Fruit fly (Drosophila melanogaster) whole organism, embryonic: ENCODE results near the gene Rbp4.

Experiments used
- BtbVII ChIP-seq: fragments of 200-800 bp; sonication (Bioruptor generic); optimal IDR thresholded peaks from 3 replicates; lab custom pipeline; 2017; ENCODE audit warnings: missing biosample characterization, mild to moderate bottlenecking, missing genetic modification characterization
- CG10462 ChIP-seq: fragments of 200-800 bp; sonication (Bioruptor generic); optimal IDR thresholded peaks from 2 replicates; lab custom pipeline; 2016; ENCODE audit warnings: missing biosample characterization, missing genetic modification characterization
- CG11456 ChIP-seq: fragments of 200-800 bp; sonication (Bioruptor generic); IDR thresholded peaks from 3 replicates; pipeline ENCODE4 v1.3.6; 2022; ENCODE audit warnings: missing biosample characterization, missing genetic modification characterization
- CG12219 ChIP-seq: fragments of 200-800 bp; sonication (Bioruptor generic); optimal IDR thresholded peaks from 3 replicates; lab custom pipeline; 2018; ENCODE audit warnings: missing biosample characterization, mild to moderate bottlenecking, missing genetic modification characterization
- CG12299 ChIP-seq: fragments of 200-800 bp; sonication (Bioruptor generic); optimal IDR thresholded peaks from 2 replicates; lab custom pipeline; 2018; ENCODE audit warnings: missing biosample characterization, mild to moderate bottlenecking, missing genetic modification characterization
- CG12942 ChIP-seq: fragments of 200-800 bp; sonication (Bioruptor generic); optimal IDR thresholded peaks from 3 replicates; lab custom pipeline; 2016; ENCODE audit warnings: missing biosample characterization, missing genetic modification characterization
- CG14014 ChIP-seq: fragments of 200-800 bp; sonication (Bioruptor generic); IDR thresholded peaks from 2 replicates; pipeline ENCODE4 v1.3.6; 2022; ENCODE audit warnings: missing biosample characterization, missing genetic modification characterization
- CG17328 ChIP-seq: fragments of 200-800 bp; sonication (Bioruptor generic); IDR thresholded peaks from 2 replicates; pipeline ENCODE4 v1.3.6; 2022; ENCODE audit warnings: missing biosample characterization, missing genetic modification characterization
- CG18262 ChIP-seq: fragments of 200-800 bp; optimal IDR thresholded peaks from 3 replicates; lab custom pipeline; 2019; ENCODE audit warnings: missing biosample characterization, mild to moderate bottlenecking, missing genetic modification characterization, moderate library complexity
- CG2116 ChIP-seq: fragments of 200-800 bp; sonication (Bioruptor generic); optimal IDR thresholded peaks from 3 replicates; lab custom pipeline; 2018; ENCODE audit warnings: missing biosample characterization, mild to moderate bottlenecking, missing genetic modification characterization
- CG2129 ChIP-seq: fragments of 200-800 bp; sonication (Bioruptor generic); IDR thresholded peaks from 2 replicates; pipeline ENCODE4 v1.3.6; 2022; ENCODE audit warnings: missing biosample characterization, missing genetic modification characterization; ENCODE audit not compliant: partially characterized antibody
- CG31365 ChIP-seq: fragments of 200-800 bp; sonication (Bioruptor generic); optimal IDR thresholded peaks from 2 replicates; lab custom pipeline; 2018; ENCODE audit warnings: missing biosample characterization, mild to moderate bottlenecking, missing genetic modification characterization
- CG4282 ChIP-seq: fragments of 200-800 bp; sonication (Bioruptor generic); optimal IDR thresholded peaks from 2 replicates; lab custom pipeline; 2016; ENCODE audit warnings: missing biosample characterization, missing genetic modification characterization
- CG4404 ChIP-seq: fragments of 200-800 bp; sonication (Bioruptor generic); IDR thresholded peaks from 2 replicates; pipeline ENCODE4 v1.3.6; 2022; ENCODE audit warnings: missing biosample characterization, missing genetic modification characterization
- CG4854 ChIP-seq: fragments of 200-800 bp; sonication (Bioruptor generic); optimal IDR thresholded peaks from 2 replicates; lab custom pipeline; 2016; ENCODE audit warnings: missing biosample characterization, missing genetic modification characterization, inconsistent platforms
- CG7271 ChIP-seq: fragments of 200-800 bp; sonication (Bioruptor generic); optimal IDR thresholded peaks from 2 replicates; lab custom pipeline; 2018; ENCODE audit warnings: missing biosample characterization, mild to moderate bottlenecking, missing genetic modification characterization, moderate library complexity
- CG7745 ChIP-seq: fragments of 200-800 bp; sonication (Bioruptor generic); optimal IDR thresholded peaks from 2 replicates; lab custom pipeline; 2018; ENCODE audit warnings: missing biosample characterization, mild to moderate bottlenecking, missing genetic modification characterization, moderate library complexity
- CG8281 ChIP-seq: fragments of 200-800 bp; sonication (Bioruptor generic); optimal IDR thresholded peaks from 2 replicates; lab custom pipeline; 2018; ENCODE audit warnings: missing biosample characterization, mild to moderate bottlenecking, missing genetic modification characterization, moderate library complexity
- CG8388 ChIP-seq: fragments of 200-800 bp; sonication (Bioruptor generic); optimal IDR thresholded peaks from 2 replicates; lab custom pipeline; 2019; ENCODE audit warnings: missing biosample characterization, mild to moderate bottlenecking, missing genetic modification characterization, moderate library complexity
- Dp ChIP-seq: fragments of 200-800 bp; sonication (Bioruptor generic); optimal IDR thresholded peaks from 2 replicates; lab custom pipeline; 2018; ENCODE audit warnings: missing biosample characterization, mild to moderate bottlenecking, missing genetic modification characterization, moderate library complexity
- E2f2 ChIP-seq: fragments of 200-800 bp; sonication (Bioruptor generic); IDR thresholded peaks from 2 replicates; pipeline ENCODE4 v1.3.6; 2022; ENCODE audit warnings: missing biosample characterization, missing genetic modification characterization
- ERR ChIP-seq: fragments of 200-800 bp; sonication (Bioruptor generic); optimal IDR thresholded peaks from 2 replicates; lab custom pipeline; 2016; ENCODE audit warnings: missing biosample characterization, missing genetic modification characterization
- H15 ChIP-seq: fragments of 200-800 bp; sonication (Bioruptor generic); IDR thresholded peaks from 3 replicates; pipeline ENCODE4 v1.3.6; 2022; ENCODE audit warnings: missing biosample characterization, missing genetic modification characterization
- MBD-R2 ChIP-seq: fragments of 200-800 bp; sonication (Bioruptor generic); IDR thresholded peaks from 2 replicates; pipeline ENCODE4 v1.3.6; 2022; ENCODE audit warnings: missing biosample characterization, missing genetic modification characterization
- Med ChIP-seq: fragments of 200-800 bp; sonication (Bioruptor generic); peaks from one replicate; lab custom pipeline; 2016; ENCODE audit warnings: missing biosample characterization, missing genetic modification characterization, mild to moderate bottlenecking, inconsistent platforms, moderate library complexity
- Myb ChIP-seq: fragments of 200-800 bp; sonication (Bioruptor generic); optimal IDR thresholded peaks from 2 replicates; lab custom pipeline; 2016; ENCODE audit warnings: missing biosample characterization, missing genetic modification characterization
- Optix ChIP-seq: fragments of 200-800 bp; sonication (Bioruptor generic); IDR thresholded peaks from 3 replicates; pipeline ENCODE4 v1.3.6; 2022; ENCODE audit warnings: missing biosample characterization, missing genetic modification characterization
- Sox100B ChIP-seq: fragments of 200-800 bp; sonication (Bioruptor generic); optimal IDR thresholded peaks from 3 replicates; lab custom pipeline; 2018; ENCODE audit warnings: missing biosample characterization, mild to moderate bottlenecking, missing genetic modification characterization
- ase ChIP-seq: fragments of 200-800 bp; sonication (Bioruptor generic); IDR thresholded peaks from 3 replicates; pipeline ENCODE4 v1.3.6; 2022; ENCODE audit warnings: missing biosample characterization, missing genetic modification characterization
- crp ChIP-seq, 2 experiments: fragments of 200-800 bp; sonication (Bioruptor generic); optimal IDR thresholded peaks; 2 replicates in 1 of 2; 3 replicates in 1 of 2; lab custom pipeline; 2017; ENCODE audit warnings: missing biosample characterization in 2 of 2, missing genetic modification characterization in 2 of 2, mild to moderate bottlenecking in 1 of 2, moderate library complexity in 1 of 2
- gfzf ChIP-seq: fragments of 200-800 bp; sonication (Bioruptor generic); optimal IDR thresholded peaks from 2 replicates; lab custom pipeline; 2016; ENCODE audit warnings: missing biosample characterization, mild to moderate bottlenecking, missing genetic modification characterization, moderate library complexity
- hbn ChIP-seq: fragments of 200-800 bp; sonication (Bioruptor generic); IDR thresholded peaks from 2 replicates; pipeline ENCODE4 v1.3.6; 2022; ENCODE audit warnings: missing biosample characterization, missing genetic modification characterization; ENCODE audit not compliant: partially characterized antibody
- ken ChIP-seq: fragments of 200-800 bp; sonication (Bioruptor generic); IDR thresholded peaks from 3 replicates; pipeline ENCODE4 v1.3.6; 2022; ENCODE audit warnings: missing biosample characterization, missing genetic modification characterization
- lilli ChIP-seq: fragments of 200-800 bp; sonication (Bioruptor generic); optimal IDR thresholded peaks from 3 replicates; lab custom pipeline; 2016; ENCODE audit warnings: missing biosample characterization, missing genetic modification characterization
- maf-S ChIP-seq: fragments of 200-800 bp; sonication (Bioruptor generic); optimal IDR thresholded peaks from 2 replicates; lab custom pipeline; 2016; ENCODE audit warnings: missing biosample characterization, missing genetic modification characterization
- nau ChIP-seq: fragments of 200-800 bp; sonication (Bioruptor generic); optimal IDR thresholded peaks from 3 replicates; lab custom pipeline; 2017; ENCODE audit warnings: missing biosample characterization, mild to moderate bottlenecking, missing genetic modification characterization, missing genetic modification reagents
- pzg ChIP-seq: fragments of 200-800 bp; sonication (Bioruptor generic); optimal IDR thresholded peaks from 3 replicates; lab custom pipeline; 2018; ENCODE audit warnings: missing biosample characterization, mild to moderate bottlenecking, missing genetic modification characterization, moderate library complexity
- repo ChIP-seq: fragments of 200-800 bp; sonication (Bioruptor generic); optimal IDR thresholded peaks from 2 replicates; lab custom pipeline; 2016; ENCODE audit warnings: missing biosample characterization, missing genetic modification characterization
- sens ChIP-seq: fragments of 200-800 bp; sonication (Bioruptor generic); peaks from one replicate; lab custom pipeline; 2016; ENCODE audit warnings: missing biosample characterization, missing genetic modification characterization
- shn ChIP-seq: fragments of 200-800 bp; sonication (Bioruptor generic); optimal IDR thresholded peaks from 3 replicates; lab custom pipeline; 2016; ENCODE audit warnings: missing biosample characterization, missing genetic modification characterization
- sna ChIP-seq: fragments of 200-800 bp; sonication (Bioruptor generic); IDR thresholded peaks from 2 replicates; pipeline ENCODE4 v1.3.6; 2022; ENCODE audit warnings: missing biosample characterization, missing genetic modification characterization; ENCODE audit not compliant: partially characterized antibody
- stwl ChIP-seq: fragments of 200-800 bp; sonication (Bioruptor generic); optimal IDR thresholded peaks from 3 replicates; lab custom pipeline; 2018; ENCODE audit warnings: missing biosample characterization, mild to moderate bottlenecking, missing genetic modification characterization, moderate library complexity
- tin ChIP-seq: fragments of 200-800 bp; sonication (Bioruptor generic); optimal IDR thresholded peaks from 3 replicates; lab custom pipeline; 2016; ENCODE audit warnings: missing biosample characterization, missing genetic modification characterization
- unc-4 ChIP-seq: fragments of 200-800 bp; sonication (Bioruptor generic); IDR thresholded peaks from 2 replicates; pipeline ENCODE4 v1.3.6; 2022; ENCODE audit warnings: missing biosample characterization, missing genetic modification characterization; ENCODE audit not compliant: partially characterized antibody
- wdn ChIP-seq: fragments of 200-800 bp; sonication (Bioruptor generic); IDR thresholded peaks from 2 replicates; pipeline ENCODE4 v1.3.6; 2022; ENCODE audit warnings: missing biosample characterization, missing genetic modification characterization

Gene Rbp4

dm6 chr3R:13705292-13705885, 49.2 kb upstream of the Rbp4 start, which contains the start of gene Adgf-D (continued):
- TF ChIP-seq CG11456: 0 out of 3 replicates have a peak, but pooled peaks have one; percentile 34
- no peak for TF ChIP-seq CG4282 (GFP tag; lab: Kevin White, UChicago)
- no peak for TF ChIP-seq tin
- TF ChIP-seq BtbVII (GFP tag; lab: Kevin White, UChicago): no peak
- no peak for TF ChIP-seq shn (GFP tag; lab: Kevin White, UChicago)
- no peak for TF ChIP-seq pzg (GFP tag; lab: Kevin White, UChicago)
- TF ChIP-seq Sox100B (GFP tag; lab: Kevin White, UChicago): no peak
- TF ChIP-seq repo (GFP tag; lab: Kevin White, UChicago): no peak

dm6 chr3R:13700738-13701137, 44.5 kb upstream of the Rbp4 start, which contains the start of gene f-cup:
Gene f-cup, minus strand, starts transcription at chr3R:13700838.
- TF ChIP-seq Optix: no peak
- TF ChIP-seq H15 (GFP tag; lab: Robert Waterston, UW): no peak
- TF ChIP-seq nau (GFP tag; lab: Kevin White, UChicago): no peak
- TF ChIP-seq maf-S (GFP tag; lab: Kevin White, UChicago): no peak
- TF ChIP-seq sens (GFP tag; lab: Kevin White, UChicago): peak; percentile 33
- no peak for TF ChIP-seq CG31365
- no peak for TF ChIP-seq CG17328
- TF ChIP-seq, all 482 proteins: peak for 1

dm6 chr3R:13700192-13700591, 44.0 kb upstream of the Rbp4 start, which contains the start of gene ninaB:
Gene ninaB, plus strand, starts transcription at chr3R:13700565.
- TF ChIP-seq Med (GFP tag; lab: Kevin White, UChicago) (peak; percentile 68), ERR (GFP tag; lab: Kevin White, UChicago) (no peak), CG18262 (tag; lab: Kevin White, UChicago) (no peak)

- no peak for TF ChIP-seq CG12219 (GFP tag; lab: Kevin White, UChicago)
- no peak for TF ChIP-seq CG7745 (tag; lab: Kevin White, UChicago)
- peak; percentile 30 for TF ChIP-seq gfzf (GFP tag; lab: Kevin White, UChicago)
- TF ChIP-seq CG7271: no peak
- no peak for TF ChIP-seq CG2129 (GFP tag; lab: Robert Waterston, UW)
- peak; percentile 86 for TF ChIP-seq MBD-R2 (GFP tag; lab: Robert Waterston, UW)
- peak; percentile 72 for TF ChIP-seq Med (GFP tag; lab: Kevin White, UChicago)
- peak; percentile 34 for TF ChIP-seq pzg (GFP tag; lab: Kevin White, UChicago)
- TF ChIP-seq sens (GFP tag; lab: Kevin White, UChicago): peak; percentile 3
- TF ChIP-seq CG10462 (GFP tag; lab: Kevin White, UChicago): peak; percentile 83
- no peak for TF ChIP-seq wdn (GFP tag; lab: Robert Waterston, UW)
- peak; percentile 91 for TF ChIP-seq Myb
- peak; percentile 96 for TF ChIP-seq CG8388 (GFP tag; lab: Kevin White, UChicago)
- no peak for TF ChIP-seq unc-4 (GFP tag; lab: Robert Waterston, UW)
- peak; percentile 80 for TF ChIP-seq CG2116 (GFP tag; lab: Kevin White, UChicago)
- no peak for TF ChIP-seq ase (GFP tag; lab: Robert Waterston, UW)
- no peak for TF ChIP-seq H15 (GFP tag; lab: Robert Waterston, UW)
- TF ChIP-seq CG4404: no peak
- TF ChIP-seq hbn (GFP tag; lab: Robert Waterston, UW): 0 out of 2 replicates have a peak, but pooled peaks have one; percentile 28
- TF ChIP-seq CG14014: no peak
- peak; percentile 37 for TF ChIP-seq stwl
- TF ChIP-seq Dp (GFP tag; lab: Kevin White, UChicago): peak; percentile 31
- peak; percentile 48 for TF ChIP-seq E2f2 (GFP tag; lab: Robert Waterston, UW)
- no peak for TF ChIP-seq CG12299 (tag; lab: Kevin White, UChicago)
- TF ChIP-seq CG8281: no peak
- TF ChIP-seq ken: no peak
- peak; percentile 41 to 92 for TF ChIP-seq crp (GFP tag; optimal IDR thresholded peaks at IDR 0.05; lab: Kevin White, UChicago)
- TF ChIP-seq CG4854 (GFP tag; lab: Kevin White, UChicago): no peak
- no peak for TF ChIP-seq lilli (GFP tag; lab: Kevin White, UChicago)
- no peak; the same call in 1 of the 2 replicates for TF ChIP-seq sna (GFP tag; lab: Robert Waterston, UW)
- no peak for TF ChIP-seq CG12942 (GFP tag; lab: Kevin White, UChicago)
These were observed 43.2 kb upstream of the Rbp4 start for dm6 chr3R:13699350-13699749.
